Worm (Caenorhabditis elegans) whole organism, L1 larva: Measurements from ENCODE around the gene exos-4.1.
A peak's percentile ranks its signal among the peaks of the same experiment; 100 is the strongest.

Experiments
- aha-1 ChIP-seq: fragments of 150-350 bp; optimal IDR thresholded peaks from 2 replicates; lab custom pipeline; 2014; ENCODE audit warnings: missing biosample characterization, missing genetic modification characterization
- aly-2 ChIP-seq: fragments of 150-350 bp; optimal IDR thresholded peaks from 2 replicates; lab custom pipeline; 2014; ENCODE audit warnings: missing biosample characterization, missing genetic modification characterization
- blmp-1 ChIP-seq: fragments of 150-350 bp; optimal IDR thresholded peaks from 2 replicates; lab custom pipeline; 2014; ENCODE audit warnings: missing biosample characterization, missing genetic modification characterization
- ceh-8 ChIP-seq: fragments of 200-800 bp; sonication (Bioruptor generic); optimal IDR thresholded peaks from 2 replicates; lab custom pipeline; 2018; ENCODE audit warnings: mild to moderate bottlenecking, missing genetic modification characterization, moderate library complexity, missing compliant biosample characterization
- ceh-88 ChIP-seq: fragments of 200-800 bp; sonication (Bioruptor generic); IDR thresholded peaks from 2 replicates; pipeline ENCODE4 v1.3.6; 2022; ENCODE audit warnings: missing genetic modification characterization, missing compliant biosample characterization
- ceh-90 ChIP-seq: sonication (generic microtip); optimal IDR thresholded peaks from 2 replicates; lab custom pipeline; 2016; ENCODE audit warnings: missing genetic modification characterization, missing compliant biosample characterization
- ces-1 ChIP-seq: fragments of 150-350 bp; optimal IDR thresholded peaks from 2 replicates; lab custom pipeline; 2014; ENCODE audit warnings: missing biosample characterization, missing genetic modification reagents, missing genetic modification characterization
- dpl-1 ChIP-seq, 3 experiments: fragments of 150-350 bp in 2 of 3; sonication (generic microtip) in 1 of 3; optimal IDR thresholded peaks; 2 replicates each; lab custom pipeline; 2014 to 2017; ENCODE audit warnings: missing biosample characterization in 3 of 3, missing genetic modification characterization in 3 of 3, missing genetic modification reagents in 3 of 3
- efl-1 ChIP-seq, 4 experiments: fragments of 150-350 bp; optimal IDR thresholded peaks in 3 of 4; peaks in 1 of 4; 1 replicate in 1 of 4; 2 replicates in 3 of 4; lab custom pipeline; 2014; ENCODE audit warnings: missing biosample characterization in 2 of 4, missing genetic modification characterization in 2 of 4, missing genetic modification reagents in 2 of 4
- elt-2 ChIP-seq: sonication (generic microtip); optimal IDR thresholded peaks from 2 replicates; lab custom pipeline; 2016; ENCODE audit warnings: missing genetic modification characterization, mild to moderate bottlenecking, inconsistent platforms, missing compliant biosample characterization, missing genetic modification reagents
- elt-3 ChIP-seq, 6 experiments: fragments of 150-350 bp in 1 of 6; sonication (generic microtip); optimal IDR thresholded peaks; 2 replicates each; lab custom pipeline; 2017 to 2018; ENCODE audit warnings: missing biosample characterization in 6 of 6, missing genetic modification characterization in 6 of 6, inconsistent platforms in 1 of 6
- ets-5 ChIP-seq: fragments of 200-800 bp; sonication (Bioruptor generic); IDR thresholded peaks from 2 replicates; pipeline ENCODE4 v1.3.6; 2022; ENCODE audit warnings: missing genetic modification characterization, missing compliant biosample characterization
- hlh-17 ChIP-seq: fragments of 200-800 bp; sonication (Bioruptor generic); optimal IDR thresholded peaks from 2 replicates; lab custom pipeline; 2018; ENCODE audit warnings: missing genetic modification characterization, mild to moderate bottlenecking, missing compliant biosample characterization, moderate library complexity, borderline replicate concordance
- hlh-4 ChIP-seq: sonication (generic microtip); optimal IDR thresholded peaks from 2 replicates; lab custom pipeline; 2016; ENCODE audit warnings: mild to moderate bottlenecking, missing genetic modification characterization, missing compliant biosample characterization
- hpl-2 ChIP-seq: fragments of 150-350 bp; optimal IDR thresholded peaks from 2 replicates; lab custom pipeline; 2014; ENCODE audit warnings: missing biosample characterization, missing genetic modification reagents, missing genetic modification characterization
- irx-1 ChIP-seq: sonication (generic microtip); optimal IDR thresholded peaks from 2 replicates; lab custom pipeline; 2016; ENCODE audit warnings: missing genetic modification characterization, missing compliant biosample characterization
- lin-13 ChIP-seq: fragments of 150-350 bp; optimal IDR thresholded peaks from 2 replicates; lab custom pipeline; 2014; ENCODE audit warnings: missing biosample characterization, missing genetic modification reagents, missing genetic modification characterization
- lin-14 ChIP-seq: fragments of 200-800 bp; sonication (Bioruptor generic); optimal IDR thresholded peaks from 2 replicates; lab custom pipeline; 2018; ENCODE audit warnings: mild to moderate bottlenecking, missing genetic modification characterization, moderate library complexity, missing compliant biosample characterization
- lin-35 ChIP-seq, 2 experiments: fragments of 150-350 bp; optimal IDR thresholded peaks; 2 replicates each; lab custom pipeline; 2014; ENCODE audit warnings: missing biosample characterization in 2 of 2, missing genetic modification characterization in 2 of 2, missing genetic modification reagents in 2 of 2
- lin-39 ChIP-seq: fragments of 150-350 bp; optimal IDR thresholded peaks from 2 replicates; lab custom pipeline; 2014; ENCODE audit warnings: missing biosample characterization, missing genetic modification reagents, missing genetic modification characterization
- lsy-2 ChIP-seq, 2 experiments: fragments of 150-350 bp; optimal IDR thresholded peaks; 2 replicates each; lab custom pipeline; 2014; ENCODE audit warnings: missing biosample characterization in 2 of 2, missing genetic modification characterization in 2 of 2
- mab-9 ChIP-seq: fragments of 200-800 bp; sonication (Bioruptor generic); IDR thresholded peaks from 2 replicates; pipeline ENCODE4 v1.3.6; 2022; ENCODE audit warnings: missing genetic modification reagents, missing genetic modification characterization, missing compliant biosample characterization
- mdl-1 ChIP-seq, 2 experiments: fragments of 150-350 bp; optimal IDR thresholded peaks; 2 replicates each; lab custom pipeline; 2014 to 2017; ENCODE audit warnings: missing biosample characterization in 2 of 2, missing genetic modification characterization in 2 of 2, inconsistent platforms in 1 of 2
- mef-2 ChIP-seq: fragments of 150-350 bp; optimal IDR thresholded peaks from 2 replicates; lab custom pipeline; 2014; ENCODE audit warnings: missing biosample characterization, missing genetic modification characterization
- mep-1 ChIP-seq: fragments of 150-350 bp; optimal IDR thresholded peaks from 2 replicates; lab custom pipeline; 2014; ENCODE audit warnings: missing biosample characterization, missing genetic modification characterization
- nhr-11 ChIP-seq: fragments of 150-350 bp; optimal IDR thresholded peaks from 2 replicates; lab custom pipeline; 2014; ENCODE audit warnings: missing biosample characterization, missing genetic modification characterization
- nhr-19 ChIP-seq: fragments of 200-800 bp; sonication (Bioruptor generic); conservative IDR thresholded peaks from 2 replicates; pipeline ENCODE4 v1.3.6; 2022; ENCODE audit warnings: missing genetic modification characterization, missing compliant biosample characterization
- nhr-20 ChIP-seq: sonication (generic microtip); optimal IDR thresholded peaks from 2 replicates; lab custom pipeline; 2016; ENCODE audit warnings: mild to moderate bottlenecking, missing genetic modification characterization, missing compliant biosample characterization
- nhr-237 ChIP-seq: fragments of 150-350 bp; optimal IDR thresholded peaks from 2 replicates; lab custom pipeline; 2014; ENCODE audit warnings: missing biosample characterization, missing genetic modification characterization
- nhr-28 ChIP-seq: fragments of 150-350 bp; optimal IDR thresholded peaks from 2 replicates; lab custom pipeline; 2014; ENCODE audit warnings: missing biosample characterization, missing genetic modification characterization
- nhr-71 ChIP-seq: sonication (generic microtip); optimal IDR thresholded peaks from 2 replicates; lab custom pipeline; 2016; ENCODE audit warnings: mild to moderate bottlenecking, missing genetic modification characterization, moderate library complexity, missing compliant biosample characterization
- nhr-85 ChIP-seq: sonication (generic microtip); peaks from one replicate; lab custom pipeline; 2016; ENCODE audit warnings: missing genetic modification characterization, inconsistent platforms, missing compliant biosample characterization
- nhr-90 ChIP-seq: sonication (generic microtip); optimal IDR thresholded peaks from 2 replicates; lab custom pipeline; 2016; ENCODE audit warnings: mild to moderate bottlenecking, missing genetic modification characterization, missing compliant biosample characterization; ENCODE audit not compliant: poor library complexity
- pqm-1 ChIP-seq: sonication (generic microtip); optimal IDR thresholded peaks from 3 replicates; lab custom pipeline; 2017; ENCODE audit warnings: missing biosample characterization, missing genetic modification characterization
- skn-1 ChIP-seq: fragments of 150-350 bp; optimal IDR thresholded peaks from 2 replicates; lab custom pipeline; 2014; ENCODE audit warnings: missing biosample characterization, missing genetic modification characterization
- snu-23 ChIP-seq: sonication (generic microtip); optimal IDR thresholded peaks from 2 replicates; lab custom pipeline; 2016; ENCODE audit warnings: missing genetic modification characterization, missing compliant biosample characterization
- sox-4 ChIP-seq: sonication (generic microtip); optimal IDR thresholded peaks from 2 replicates; lab custom pipeline; 2016; ENCODE audit warnings: missing genetic modification characterization, missing compliant biosample characterization
- sptf-1 ChIP-seq: fragments of 150-350 bp; optimal IDR thresholded peaks from 2 replicates; lab custom pipeline; 2014; ENCODE audit warnings: missing biosample characterization, missing genetic modification characterization
- unc-30 ChIP-seq: sonication (generic microtip); optimal IDR thresholded peaks from 2 replicates; lab custom pipeline; 2017; ENCODE audit warnings: missing biosample characterization, missing genetic modification characterization
- vab-15 ChIP-seq: sonication (generic microtip); optimal IDR thresholded peaks from 2 replicates; lab custom pipeline; 2017; ENCODE audit warnings: missing genotype, mild to moderate bottlenecking, missing genetic modification characterization, missing compliant biosample characterization
- zag-1 ChIP-seq: fragments of 150-350 bp; optimal IDR thresholded peaks from 2 replicates; lab custom pipeline; 2014; ENCODE audit warnings: missing biosample characterization, missing genetic modification characterization
- zip-4 ChIP-seq: fragments of 200-800 bp; sonication (Bioruptor generic); optimal IDR thresholded peaks from 2 replicates; lab custom pipeline; 2018; ENCODE audit warnings: mild to moderate bottlenecking, missing genetic modification characterization, moderate library complexity, missing compliant biosample characterization
- ztf-4 ChIP-seq: fragments of 150-350 bp; optimal IDR thresholded peaks from 2 replicates; lab custom pipeline; 2014; ENCODE audit warnings: missing biosample characterization, missing genetic modification characterization

Gene exos-4.1

DNA sequence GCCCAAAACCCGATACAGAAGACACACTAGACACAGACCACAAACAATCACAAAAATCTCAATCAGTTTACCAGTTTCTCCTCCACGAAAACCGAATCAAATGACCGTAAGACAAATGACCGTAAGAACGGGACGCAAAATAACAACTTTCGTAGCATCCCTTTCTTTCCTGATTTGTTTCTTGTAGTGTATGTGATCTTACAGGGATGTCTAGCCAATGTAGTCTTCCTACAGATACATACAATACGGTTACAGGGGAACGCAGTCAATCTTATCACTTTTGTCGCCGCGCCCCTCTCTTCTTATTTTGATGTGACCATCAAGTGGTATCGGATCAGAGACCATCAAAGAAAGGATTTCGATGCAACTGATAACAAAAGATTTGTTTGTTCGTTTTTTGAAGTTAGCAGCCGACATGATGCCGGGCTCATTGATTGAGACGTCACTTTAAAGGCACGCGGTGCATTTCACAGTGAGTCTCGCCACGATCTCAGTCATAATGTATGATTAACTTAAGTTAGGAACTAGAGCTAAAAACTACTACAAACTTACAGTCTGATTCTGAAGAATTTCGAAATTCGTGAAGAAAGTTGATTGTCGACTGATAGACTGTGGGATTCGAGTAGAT lies 23.1 kb upstream of the exos-4.1 start (continued):
- TF ChIP-seq lin-14 (GFP tag; lab: Kevin White, UChicago) (peak; percentile 71), ceh-88 (GFP tag; lab: Robert Waterston, UW) (no peak), lin-13 (GFP tag; lab: Kevin White, UChicago) (no peak), mef-2 (tag; lab: Kevin White, UChicago) (no peak), sox-4 (tag; lab: Kevin White, UChicago) (no peak), elt-2 (tag; lab: Kevin White, UChicago) (no peak), mdl-1 (tag; optimal IDR thresholded peaks at IDR 0.05; lab: Kevin White, UChicago) (peak in 1 of 2 experiments; percentile 32), ets-5 (GFP tag; lab: Robert Waterston, UW) (no peak)
- TF ChIP-seq, all 84 proteins: peak for 14

- TF ChIP-seq sox-4 (tag; lab: Kevin White, UChicago) (no peak), lsy-2 (tag; optimal IDR thresholded peaks at IDR 0.05; lab: Kevin White, UChicago) (no peak), efl-1 (optimal IDR thresholded peaks at IDR 0.05; lab: Kevin White, UChicago) (no peak), efl-1 (GFP tag; optimal IDR thresholded peaks at IDR 0.05 in 1 of 2; lab: Kevin White, UChicago) (peak in 1 of 2 experiments; percentile 26)
Measured at ce11 chrIV:13076620-13077019, 22.2 kb upstream of the exos-4.1 start, which contains the start of gene C39E9.7. TSS of gene C39E9.7 (minus strand) at chrIV:13076720.

DNA sequence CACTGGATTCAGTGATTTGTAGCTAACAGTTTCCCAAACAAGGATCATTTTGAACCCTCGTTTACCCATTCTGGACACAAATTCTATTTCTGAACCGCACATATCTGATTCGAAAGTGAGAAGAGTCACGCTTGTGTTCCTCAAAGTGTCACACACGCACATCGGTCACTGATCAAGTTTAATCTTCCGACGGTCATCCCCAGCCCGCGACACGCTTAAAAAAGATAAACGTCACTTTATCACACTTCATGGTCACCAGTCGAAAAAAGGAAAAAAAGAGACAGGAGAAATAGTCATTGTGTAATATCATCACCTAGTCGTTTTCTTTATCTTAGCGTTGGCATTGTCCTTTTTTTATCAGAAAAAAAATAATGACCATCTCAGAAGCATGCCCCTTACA lies 21.1 kb upstream of the exos-4.1 start:
- TF ChIP-seq nhr-71 (tag; lab: Kevin White, UChicago) (peak; percentile 64), vab-15 (no peak), nhr-11 (tag; lab: Kevin White, UChicago) (no peak), aly-2 (tag; lab: Kevin White, UChicago) (no peak), dpl-1 (GFP tag; optimal IDR thresholded peaks at IDR 0.05; lab: Kevin White, UChicago) (no peak), ztf-4 (tag; lab: Kevin White, UChicago) (no peak), ceh-8 (GFP tag; lab: Kevin White, UChicago) (no peak), sptf-1 (no peak), nhr-85 (tag; lab: Kevin White, UChicago) (peak; percentile 91), blmp-1 (tag; lab: Kevin White, UChicago) (peak; percentile 80), unc-30 (tag; lab: Kevin White, UChicago) (no peak), snu-23 (peak; percentile 42), lin-35 (GFP tag; optimal IDR thresholded peaks at IDR 0.05; lab: Kevin White, UChicago) (peak in 1 of 2 experiments; percentile 50), nhr-237 (tag; lab: Kevin White, UChicago) (no peak), nhr-90 (peak; percentile 7), skn-1 (tag; lab: Kevin White, UChicago) (peak; percentile 1), mep-1 (no peak), irx-1 (tag; lab: Kevin White, UChicago) (no peak), ceh-90 (tag; lab: Kevin White, UChicago) (no peak), elt-3 (tag; optimal IDR thresholded peaks at IDR 0.05; lab: Kevin White, UChicago) (peak in 2 of 6 experiments; percentile 44 to 78), efl-1 (optimal IDR thresholded peaks at IDR 0.05; lab: Kevin White, UChicago) (no peak), efl-1 (GFP tag; optimal IDR thresholded peaks at IDR 0.05 in 1 of 2; lab: Kevin White, UChicago) (no peak), ceh-88 (GFP tag; lab: Robert Waterston, UW) (no peak), ets-5 (GFP tag; lab: Robert Waterston, UW) (no peak), mab-9 (no peak), lin-14 (GFP tag; lab: Kevin White, UChicago) (peak; percentile 63), mdl-1 (tag; optimal IDR thresholded peaks at IDR 0.05; lab: Kevin White, UChicago) (peak in 1 of 2 experiments; percentile 37), nhr-20 (peak; percentile 54), nhr-19 (GFP tag; lab: Robert Waterston, UW) (peak; percentile 45)

DNA sequence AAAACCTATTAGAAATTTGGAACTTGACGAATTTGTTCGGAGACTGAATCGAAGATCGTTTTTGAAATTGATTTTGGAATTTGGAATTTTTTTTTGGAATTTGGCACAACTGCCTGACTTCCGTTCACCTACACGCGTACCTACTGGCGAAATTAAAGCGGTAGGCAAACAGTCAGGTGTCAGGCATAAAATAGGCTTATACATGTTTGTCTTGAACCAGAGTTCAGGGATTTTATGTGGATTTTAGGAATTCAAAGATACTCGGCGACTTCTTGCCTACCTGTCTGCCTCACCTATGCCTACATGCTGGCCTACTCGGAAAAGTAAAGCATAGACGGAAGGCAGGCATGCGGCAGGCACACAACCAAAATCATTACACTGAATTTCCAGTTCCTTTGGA lies 20.5 kb upstream of the exos-4.1 start:
- TF ChIP-seq elt-2 (tag; lab: Kevin White, UChicago) (no peak), pqm-1 (no peak), hlh-4 (no peak), zip-4 (GFP tag; lab: Kevin White, UChicago) (no peak), nhr-28 (tag; lab: Kevin White, UChicago) (no peak), ceh-8 (GFP tag; lab: Kevin White, UChicago) (no peak), ces-1 (no peak), sptf-1 (no peak), nhr-19 (GFP tag; lab: Robert Waterston, UW) (no peak), irx-1 (tag; lab: Kevin White, UChicago) (no peak), nhr-11 (tag; lab: Kevin White, UChicago) (no peak), lin-39 (tag; lab: Kevin White, UChicago) (no peak), hlh-17 (no peak), mab-9 (no peak), mdl-1 (tag; optimal IDR thresholded peaks at IDR 0.05; lab: Kevin White, UChicago) (no peak), hpl-2 (no peak), aha-1 (no peak), zag-1 (tag; lab: Kevin White, UChicago) (no peak)
